Fruit fly (Drosophila melanogaster): ENCODE data around the gene CG14042.

The CG14042 gene

DNA sequence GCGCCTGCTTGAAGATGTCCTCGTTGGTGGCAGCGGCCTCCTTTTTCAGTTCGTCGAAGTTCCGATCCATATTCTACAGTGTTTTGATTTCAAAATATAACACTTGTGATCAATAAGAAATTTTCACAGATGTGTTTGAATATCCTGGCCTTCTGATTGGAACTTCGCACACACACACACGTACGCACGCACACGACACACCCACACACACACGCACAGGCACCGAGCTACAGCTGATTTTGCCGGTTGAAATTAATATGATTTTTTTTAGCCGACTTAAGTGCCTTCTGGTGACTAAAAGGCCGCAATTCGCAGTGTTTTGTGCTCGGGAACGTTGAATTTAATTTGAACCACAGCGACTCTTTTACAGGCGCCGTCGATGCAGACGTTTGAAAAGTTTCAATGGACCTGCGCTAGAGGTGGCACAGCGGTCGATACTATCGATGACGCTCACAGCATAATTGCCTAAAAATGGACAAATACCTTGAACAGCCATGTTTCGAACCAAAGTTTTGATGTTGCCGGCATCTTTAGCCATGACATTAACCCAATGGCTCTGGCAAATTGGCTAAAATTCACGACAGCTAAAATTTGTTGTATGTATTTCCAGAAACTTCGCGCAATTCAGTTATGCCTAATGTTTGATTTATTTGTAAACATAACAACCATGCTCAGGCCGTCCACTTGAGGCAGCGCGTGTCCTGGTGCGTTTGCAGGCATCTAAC lies 28.0 kb upstream of the CG14042 start, which contains the start of gene Rtnl1 (continued):
- TF ChIP-seq NC2β (GFP tag; optimal IDR thresholded peaks at IDR 0.05) (peak; percentile 66), tx (GFP tag; optimal IDR thresholded peaks at IDR 0.05) (peak; percentile 11), CG31365 (tag; optimal IDR thresholded peaks at IDR 0.05) (peak; percentile 47), CG6791 (GFP tag; IDR thresholded peaks at IDR 0.05; ENCODE audit: partially characterized antibody) (peak; percentile 93), BEAF-32 (GFP tag; optimal IDR thresholded peaks at IDR 0.05) (peak; percentile 98), nerfin-1 (tag; optimal IDR thresholded peaks at IDR 0.05) (peak; percentile 16), Atf6 (GFP tag; IDR thresholded peaks at IDR 0.05) (no peak), slou (GFP tag; optimal IDR thresholded peaks at IDR 0.05) (no peak), maf-S (GFP tag; optimal IDR thresholded peaks at IDR 0.05) (peak; percentile 2), sens (GFP tag) (peak; percentile 85), CG15479 (GFP tag; optimal IDR thresholded peaks at IDR 0.05) (peak; percentile 31), ap (GFP tag; IDR thresholded peaks at IDR 0.05) (no peak), zen (tag; optimal IDR thresholded peaks at IDR 0.05) (peak; percentile 9), CG5180 (GFP tag; optimal IDR thresholded peaks at IDR 0.05) (no peak), CG5953 (GFP tag; IDR thresholded peaks at IDR 0.05) (no peak), HLHmδ (GFP tag; optimal IDR thresholded peaks at IDR 0.05) (no peak), Sry-δ (GFP tag; optimal IDR thresholded peaks at IDR 0.05) (peak; percentile 100), scrt (GFP tag; optimal IDR thresholded peaks at IDR 0.05) (no peak), toy (GFP tag; IDR thresholded peaks at IDR 0.05) (no peak), nerfin-2 (GFP tag; IDR thresholded peaks at IDR 0.05; ENCODE audit: partially characterized antibody) (peak; percentile 42; the same call in 1 of the 2 replicates), slbo (GFP tag; IDR thresholded peaks at IDR 0.05) (peak; percentile 51; the same call in 1 of the 2 replicates), kay (GFP tag; optimal IDR thresholded peaks at IDR 0.05) (no peak), cwo (GFP tag; optimal IDR thresholded peaks at IDR 0.05) (no peak), Adf1 (GFP tag; IDR thresholded peaks at IDR 0.05) (peak; percentile 31; the same call in 1 of the 2 replicates), CG2202 (tag; optimal IDR thresholded peaks at IDR 0.05) (no peak), en (GFP tag; optimal IDR thresholded peaks at IDR 0.05) (no peak), trh (GFP tag; optimal IDR thresholded peaks at IDR 0.05) (no peak), CG7745 (tag; optimal IDR thresholded peaks at IDR 0.05) (no peak), CG11093 (GFP tag; IDR thresholded peaks at IDR 0.05) (no peak), sc (optimal IDR thresholded peaks at IDR 0.05) (no peak), sc (GFP tag; optimal IDR thresholded peaks at IDR 0.05) (no peak), Oaz (GFP tag; IDR thresholded peaks at IDR 0.05) (no peak), pan (optimal IDR thresholded peaks at IDR 0.05) (no peak), pan (GFP tag; optimal IDR thresholded peaks at IDR 0.05 in 1 of 2, IDR thresholded peaks at IDR 0.05 in 1 of 2) (peak in 1 of 2 experiments; percentile 88), Med (GFP tag) (peak; percentile 91), lov (optimal IDR thresholded peaks at IDR 0.05) (no peak), lov (GFP tag; IDR thresholded peaks at IDR 0.05) (no peak), sqz (GFP tag; optimal IDR thresholded peaks at IDR 0.05) (no peak), onecut (GFP tag; IDR thresholded peaks at IDR 0.05) (0 out of 2 replicates have a peak, but pooled peaks have one; percentile 4), Dad (GFP tag; optimal IDR thresholded peaks at IDR 0.05) (peak; percentile 20), Hr3 (GFP tag; optimal IDR thresholded peaks at IDR 0.05) (no peak), vvl (GFP tag; IDR thresholded peaks at IDR 0.05) (peak; percentile 54; the same call in 1 of the 2 replicates), CG17829 (tag; optimal IDR thresholded peaks at IDR 0.05) (peak; percentile 68), CG6689 (GFP tag; IDR thresholded peaks at IDR 0.05) (no peak), B-H1 (GFP tag; IDR thresholded peaks at IDR 0.05) (no peak), tgo (GFP tag; IDR thresholded peaks at IDR 0.05) (no peak), Vsx1 (GFP tag; optimal IDR thresholded peaks at IDR 0.05) (no peak), CG7271 (tag; optimal IDR thresholded peaks at IDR 0.05) (no peak), CG6272 (GFP tag; IDR thresholded peaks at IDR 0.05) (0 out of 2 replicates have a peak, but pooled peaks have one; percentile 46), CG11504 (tag; optimal IDR thresholded peaks at IDR 0.05) (peak; percentile 93)
